Fruit fly (Drosophila melanogaster) whole organism, embryonic: Measurements from ENCODE around the gene CG6569.

Experiments
- Abd-B ChIP-seq: fragments of 200-800 bp; sonication (Bioruptor generic); optimal IDR thresholded peaks from 2 replicates; lab custom pipeline; 2018; ENCODE audit warnings: missing biosample characterization, mild to moderate bottlenecking, missing genetic modification characterization, moderate library complexity
- CG10431 ChIP-seq: fragments of 200-800 bp; sonication (Bioruptor generic); optimal IDR thresholded peaks from 3 replicates; lab custom pipeline; 2018; ENCODE audit warnings: missing biosample characterization, mild to moderate bottlenecking, missing genetic modification characterization
- CG11456 ChIP-seq: fragments of 200-800 bp; sonication (Bioruptor generic); IDR thresholded peaks from 3 replicates; pipeline ENCODE4 v1.3.6; 2022; ENCODE audit warnings: missing biosample characterization, missing genetic modification characterization
- CG15073 ChIP-seq: fragments of 200-800 bp; sonication (Bioruptor generic); optimal IDR thresholded peaks from 2 replicates; lab custom pipeline; 2016; ENCODE audit warnings: missing biosample characterization, missing genetic modification characterization
- CG15696 ChIP-seq: fragments of 200-800 bp; sonication (Bioruptor generic); optimal IDR thresholded peaks from 2 replicates; lab custom pipeline; 2019; ENCODE audit warnings: missing biosample characterization, mild to moderate bottlenecking, missing genetic modification characterization, moderate library complexity
- CG16863 ChIP-seq: fragments of 200-800 bp; sonication (Bioruptor generic); optimal IDR thresholded peaks from 3 replicates; lab custom pipeline; 2016; ENCODE audit warnings: missing biosample characterization, missing genetic modification characterization
- CG17328 ChIP-seq: fragments of 200-800 bp; sonication (Bioruptor generic); IDR thresholded peaks from 2 replicates; pipeline ENCODE4 v1.3.6; 2022; ENCODE audit warnings: missing biosample characterization, missing genetic modification characterization
- CG2129 ChIP-seq: fragments of 200-800 bp; sonication (Bioruptor generic); IDR thresholded peaks from 2 replicates; pipeline ENCODE4 v1.3.6; 2022; ENCODE audit warnings: missing biosample characterization, missing genetic modification characterization; ENCODE audit not compliant: partially characterized antibody
- CG33557 ChIP-seq: fragments of 200-800 bp; sonication (Bioruptor generic); optimal IDR thresholded peaks from 2 replicates; lab custom pipeline; 2019; ENCODE audit warnings: missing biosample characterization, mild to moderate bottlenecking, missing genetic modification characterization, moderate library complexity
- CG3726 ChIP-seq: fragments of 200-800 bp; sonication (Bioruptor generic); IDR thresholded peaks from 3 replicates; pipeline ENCODE4, ENCODE4 v1.3.6; 2022; ENCODE audit warnings: missing biosample characterization, missing genetic modification characterization
- CG4360 ChIP-seq: fragments of 200-800 bp; sonication (Bioruptor generic); IDR thresholded peaks from 2 replicates; pipeline ENCODE4 v1.3.6; 2022; ENCODE audit warnings: missing biosample characterization, missing genetic modification characterization
- CG4424 ChIP-seq: fragments of 200-800 bp; sonication (Bioruptor generic); optimal IDR thresholded peaks from 3 replicates; lab custom pipeline; 2016; ENCODE audit warnings: missing biosample characterization, missing genetic modification characterization
- CG6272 ChIP-seq: fragments of 200-800 bp; sonication (Bioruptor generic); IDR thresholded peaks from 2 replicates; pipeline ENCODE4 v1.3.6; 2022; ENCODE audit warnings: missing biosample characterization, missing genetic modification characterization
- CG7271 ChIP-seq: fragments of 200-800 bp; sonication (Bioruptor generic); optimal IDR thresholded peaks from 2 replicates; lab custom pipeline; 2018; ENCODE audit warnings: missing biosample characterization, mild to moderate bottlenecking, missing genetic modification characterization, moderate library complexity
- CG7556 ChIP-seq: fragments of 200-800 bp; sonication (Bioruptor generic); optimal IDR thresholded peaks from 2 replicates; lab custom pipeline; 2017; ENCODE audit warnings: missing biosample characterization, mild to moderate bottlenecking, missing genetic modification characterization
- CG9797 ChIP-seq: fragments of 200-800 bp; sonication (Bioruptor generic); optimal IDR thresholded peaks from 3 replicates; lab custom pipeline; 2018; ENCODE audit warnings: missing biosample characterization, mild to moderate bottlenecking, missing genetic modification characterization
- CG9817 ChIP-seq: fragments of 200-800 bp; sonication (Bioruptor generic); optimal IDR thresholded peaks from 2 replicates; lab custom pipeline; 2018; ENCODE audit warnings: missing biosample characterization, mild to moderate bottlenecking, missing genetic modification characterization, moderate library complexity
- CG9876 ChIP-seq: fragments of 200-800 bp; sonication (Bioruptor generic); optimal IDR thresholded peaks from 2 replicates; lab custom pipeline; 2016; ENCODE audit warnings: missing biosample characterization, missing genetic modification characterization
- CkIIα-i1 ChIP-seq: fragments of 200-800 bp; sonication (Bioruptor generic); IDR thresholded peaks from 2 replicates; pipeline ENCODE4 v1.3.6; 2022; ENCODE audit warnings: missing biosample characterization, missing genetic modification characterization
- D19A ChIP-seq: fragments of 200-800 bp; optimal IDR thresholded peaks from 3 replicates; lab custom pipeline; 2019; ENCODE audit warnings: missing biosample characterization, mild to moderate bottlenecking, missing genetic modification characterization, moderate library complexity
- Dref ChIP-seq: fragments of 200-800 bp; sonication (Bioruptor generic); IDR thresholded peaks from 2 replicates; pipeline ENCODE4 v1.3.6; 2022; ENCODE audit warnings: missing biosample characterization, missing genetic modification characterization
- Drgx ChIP-seq: fragments of 200-800 bp; sonication (Bioruptor generic); IDR thresholded peaks from 2 replicates; pipeline ENCODE4 v1.3.6; 2022; ENCODE audit warnings: missing biosample characterization, missing genetic modification characterization
- Fer1 ChIP-seq: fragments of 200-800 bp; sonication (Bioruptor generic); optimal IDR thresholded peaks from 2 replicates; lab custom pipeline; 2017; ENCODE audit warnings: missing biosample characterization, mild to moderate bottlenecking, missing genetic modification characterization
- Gsc ChIP-seq: fragments of 200-800 bp; sonication (Bioruptor generic); IDR thresholded peaks from 2 replicates; pipeline ENCODE4 v1.3.6; 2022; ENCODE audit warnings: missing biosample characterization, missing genetic modification characterization
- Hsf ChIP-seq: fragments of 200-800 bp; sonication (Bioruptor generic); optimal IDR thresholded peaks from 3 replicates; lab custom pipeline; 2016; ENCODE audit warnings: missing biosample characterization, missing genetic modification characterization
- Lpt ChIP-seq: fragments of >200 bp; optimal IDR thresholded peaks from 2 replicates; lab custom pipeline; 2018; ENCODE audit warnings: missing biosample characterization, missing genetic modification characterization
- NC2β ChIP-seq: fragments of 200-800 bp; sonication (Bioruptor generic); optimal IDR thresholded peaks from 2 replicates; lab custom pipeline; 2016; ENCODE audit warnings: missing biosample characterization, missing genetic modification characterization
- Rfx ChIP-seq: fragments of 200-800 bp; sonication (Bioruptor generic); IDR thresholded peaks from 2 replicates; pipeline ENCODE4 v1.3.6; 2022; ENCODE audit warnings: missing biosample characterization, missing genetic modification characterization
- Trl ChIP-seq, 3 experiments: fragments of >200 bp in 2 of 3; fragments of 200-800 bp in 1 of 3; sonication (Bioruptor generic) in 1 of 3; optimal IDR thresholded peaks; 2 replicates in 1 of 3; 3 replicates in 2 of 3; lab custom pipeline; 2016 to 2017; ENCODE audit warnings: missing biosample characterization in 1 of 3, missing genetic modification characterization in 1 of 3
- bsh ChIP-seq, 2 experiments: fragments of 200-800 bp; sonication (Bioruptor generic); optimal IDR thresholded peaks; 2 replicates each; lab custom pipeline; 2017 to 2018; ENCODE audit warnings: mild to moderate bottlenecking in 2 of 2, missing biosample characterization in 2 of 2, missing genetic modification characterization in 2 of 2, moderate library complexity in 1 of 2
- ci ChIP-seq: fragments of 200-800 bp; sonication (Bioruptor generic); IDR thresholded peaks from 3 replicates; pipeline ENCODE4 v1.3.6; 2022; ENCODE audit warnings: missing biosample characterization, missing genetic modification characterization
- dpn ChIP-seq, 2 experiments: fragments of 200-800 bp; sonication (Bioruptor generic); optimal IDR thresholded peaks; 3 replicates each; lab custom pipeline; 2016; ENCODE audit warnings: missing biosample characterization in 2 of 2, missing genetic modification characterization in 2 of 2
- eve ChIP-seq, 2 experiments: fragments of >200 bp; optimal IDR thresholded peaks; 2 replicates each; lab custom pipeline; 2017; ENCODE audit warnings: missing biosample characterization in 2 of 2, missing genetic modification characterization in 2 of 2
- gce ChIP-seq: fragments of 200-800 bp; sonication (Bioruptor generic); IDR thresholded peaks from 3 replicates; pipeline ENCODE4 v1.3.6; 2022; ENCODE audit warnings: missing biosample characterization, missing genetic modification characterization
- gem ChIP-seq: fragments of 200-800 bp; sonication (Bioruptor generic); optimal IDR thresholded peaks from 2 replicates; lab custom pipeline; 2019; ENCODE audit warnings: missing biosample characterization, mild to moderate bottlenecking, missing genetic modification characterization, moderate library complexity
- h ChIP-seq: fragments of >200 bp; optimal IDR thresholded peaks from 2 replicates; lab custom pipeline; 2017
- hb ChIP-seq: fragments of 200-800 bp; sonication (Bioruptor generic); IDR thresholded peaks from 3 replicates; pipeline ENCODE4 v1.3.6; 2022; ENCODE audit warnings: missing biosample characterization, missing genetic modification characterization; ENCODE audit not compliant: partially characterized antibody
- jigr1 ChIP-seq: fragments of 200-800 bp; sonication (Bioruptor generic); IDR thresholded peaks from 3 replicates; pipeline ENCODE4 v1.3.6; 2022; ENCODE audit warnings: missing biosample characterization, missing genetic modification characterization
- lbe ChIP-seq: fragments of 200-800 bp; sonication (Bioruptor generic); optimal IDR thresholded peaks from 2 replicates; lab custom pipeline; 2016; ENCODE audit warnings: missing biosample characterization, mild to moderate bottlenecking, missing genetic modification characterization
- nom ChIP-seq: fragments of 200-800 bp; sonication (Bioruptor generic); optimal IDR thresholded peaks from 2 replicates; lab custom pipeline; 2017; ENCODE audit warnings: missing biosample characterization, missing genetic modification characterization, mild to moderate bottlenecking, moderate library complexity, missing genetic modification reagents
- pum ChIP-seq: fragments of 200-800 bp; sonication (Bioruptor generic); optimal IDR thresholded peaks from 2 replicates; lab custom pipeline; 2016; ENCODE audit warnings: missing biosample characterization, missing genetic modification characterization
- ranshi ChIP-seq: fragments of 200-800 bp; sonication (Bioruptor generic); IDR thresholded peaks from 2 replicates; pipeline ENCODE4 v1.3.6; 2022; ENCODE audit warnings: missing biosample characterization, missing genetic modification characterization
- rib ChIP-seq: fragments of 200-800 bp; sonication (Bioruptor generic); IDR thresholded peaks from 2 replicates; pipeline ENCODE4 v1.3.6; 2022; ENCODE audit warnings: missing biosample characterization, missing genetic modification characterization
- ro ChIP-seq: fragments of 200-800 bp; sonication (Bioruptor generic); IDR thresholded peaks from 2 replicates; pipeline ENCODE4 v1.3.6; 2022; ENCODE audit warnings: missing biosample characterization, missing genetic modification characterization
- unpg ChIP-seq: fragments of 200-800 bp; sonication (Bioruptor generic); optimal IDR thresholded peaks from 3 replicates; lab custom pipeline; 2018; ENCODE audit warnings: missing biosample characterization, mild to moderate bottlenecking, missing genetic modification characterization, moderate library complexity
- zen ChIP-seq: fragments of 200-800 bp; sonication (Bioruptor generic); optimal IDR thresholded peaks from 3 replicates; lab custom pipeline; 2018; ENCODE audit warnings: missing biosample characterization, mild to moderate bottlenecking, missing genetic modification characterization, moderate library complexity

The CG6569 gene

DNA sequence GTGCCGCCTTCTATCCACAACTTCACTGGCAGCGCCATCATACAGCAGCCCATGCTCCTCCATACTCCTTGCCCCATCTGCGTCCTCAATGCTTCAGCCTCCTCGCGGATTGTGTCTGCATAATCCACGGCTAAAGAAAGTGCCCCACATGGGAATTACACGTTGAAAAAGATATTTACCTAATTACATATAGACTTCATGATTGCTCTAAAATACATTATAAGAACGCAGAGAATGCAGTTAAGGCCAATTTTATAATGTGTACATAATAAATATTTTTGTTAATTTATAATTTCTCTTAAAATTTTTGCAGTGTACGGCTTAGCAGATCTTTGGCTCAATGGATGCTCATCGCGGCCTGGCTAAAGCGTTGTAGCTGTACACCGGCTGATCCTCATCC lies 37.9 kb upstream of the CG6569 start (continued):
- TF ChIP-seq Fer1 (GFP tag; lab: Kevin White, UChicago): no peak
- no peak for TF ChIP-seq CG9817
- TF ChIP-seq ranshi (GFP tag; lab: Robert Waterston, UW): no peak
- TF ChIP-seq unpg (GFP tag; lab: Kevin White, UChicago): no peak
- TF ChIP-seq hb: no peak
- TF ChIP-seq gem (tag; lab: Kevin White, UChicago): no peak
- no peak for TF ChIP-seq rib (GFP tag; lab: Robert Waterston, UW)
- TF ChIP-seq CG9876 (GFP tag; lab: Kevin White, UChicago): no peak
- no peak for TF ChIP-seq dpn (GFP tag; optimal IDR thresholded peaks at IDR 0.05; lab: Kevin White, UChicago)
- no peak for TF ChIP-seq Lpt (GFP tag; lab: Kevin White, UChicago)

DNA sequence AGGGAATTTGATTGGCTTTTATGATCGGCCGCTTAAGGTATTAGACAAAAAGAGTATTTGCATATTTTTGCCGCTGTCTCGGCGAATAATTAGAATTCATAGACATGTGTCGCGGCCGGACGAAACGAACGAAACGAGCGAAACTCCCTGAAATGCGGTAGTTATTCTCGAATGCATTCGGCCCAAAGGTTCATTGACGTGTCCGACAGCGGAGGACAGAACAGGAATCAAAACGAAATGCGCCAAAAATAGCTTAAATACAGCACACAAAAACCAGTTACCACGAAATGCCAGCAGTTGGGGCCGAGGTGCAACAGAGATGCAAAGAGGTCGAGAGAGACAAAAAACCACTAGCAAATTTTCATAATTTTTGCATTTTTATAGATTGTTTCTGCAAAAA lies 36.6 kb upstream of the CG6569 start:
- TF ChIP-seq CG33557 (no peak), NC2β (GFP tag; lab: Kevin White, UChicago) (no peak), CkIIα-i1 (GFP tag; lab: Robert Waterston, UW) (no peak), CG7556 (GFP tag; lab: Kevin White, UChicago) (no peak), Trl (optimal IDR thresholded peaks at IDR 0.05; lab: Kevin White, UChicago) (no peak), Trl (GFP tag; optimal IDR thresholded peaks at IDR 0.05; lab: Kevin White, UChicago) (no peak), CG6272 (GFP tag; lab: Robert Waterston, UW) (no peak)
- TF ChIP-seq, all 482 proteins: peak for 0

DNA sequence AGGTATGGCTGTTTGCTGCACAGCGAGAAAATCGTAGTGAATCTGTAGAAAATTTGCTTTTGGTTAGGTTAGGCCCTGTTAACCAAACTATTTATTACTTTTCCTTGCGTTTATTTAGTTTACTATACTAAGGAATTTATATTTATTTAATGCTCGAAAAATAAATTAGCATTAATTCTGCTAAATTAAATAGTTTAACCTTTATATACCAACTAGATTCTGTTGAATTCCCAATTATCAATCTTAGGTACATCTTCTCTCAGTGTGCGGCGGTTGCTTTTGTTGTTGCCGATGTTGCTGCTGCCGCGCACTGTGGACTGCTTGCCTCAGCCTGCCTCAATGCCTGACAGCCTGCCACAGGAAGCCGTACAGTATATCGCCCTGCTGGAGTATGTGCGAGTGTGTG lies 31.5 kb upstream of the CG6569 start:
- peak; percentile 47 for TF ChIP-seq nom
- 0 out of 3 replicates have a peak, but pooled peaks have one; percentile 15 for TF ChIP-seq CG11456 (GFP tag; lab: Robert Waterston, UW)
- TF ChIP-seq Drgx (GFP tag; lab: Robert Waterston, UW): peak; percentile 63; the same call in 1 of the 2 replicates
- TF ChIP-seq Gsc: no peak
- peak in 1 of 2 experiments; percentile 31 for TF ChIP-seq bsh (GFP tag; optimal IDR thresholded peaks at IDR 0.05; lab: Kevin White, UChicago)
- no peak for TF ChIP-seq CG16863

DNA sequence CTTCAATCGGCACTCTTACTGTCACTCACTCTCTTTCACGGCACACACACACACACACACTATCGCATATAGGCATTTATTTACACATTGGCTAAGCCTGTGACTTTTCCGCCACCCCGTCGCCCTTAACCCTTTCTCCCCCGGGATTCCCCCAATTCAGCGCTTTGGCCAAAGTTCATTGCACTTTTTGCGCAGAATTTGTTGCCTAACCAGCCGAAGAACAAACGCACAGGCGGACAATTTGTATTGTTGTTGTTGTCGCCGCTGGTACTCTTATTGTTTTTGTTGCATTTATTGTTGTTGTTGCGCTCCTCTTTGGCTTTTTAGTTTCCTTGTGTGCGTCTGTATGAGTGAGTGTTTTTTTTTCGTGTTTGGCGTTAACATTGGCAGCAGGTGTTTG lies 31.0 kb upstream of the CG6569 start:
- no peak for TF ChIP-seq jigr1 (GFP tag; lab: Robert Waterston, UW)
- TF ChIP-seq CG4360 (GFP tag; lab: Robert Waterston, UW): peak; percentile 66
- TF ChIP-seq CG3726 (GFP tag; lab: Robert Waterston, UW): 0 out of 3 replicates have a peak, but pooled peaks have one; percentile 6
- no peak for TF ChIP-seq CG7271 (tag; lab: Kevin White, UChicago)
- no peak for TF ChIP-seq Rfx (GFP tag; lab: Robert Waterston, UW)
- TF ChIP-seq, all 482 proteins: peak for 2

DNA sequence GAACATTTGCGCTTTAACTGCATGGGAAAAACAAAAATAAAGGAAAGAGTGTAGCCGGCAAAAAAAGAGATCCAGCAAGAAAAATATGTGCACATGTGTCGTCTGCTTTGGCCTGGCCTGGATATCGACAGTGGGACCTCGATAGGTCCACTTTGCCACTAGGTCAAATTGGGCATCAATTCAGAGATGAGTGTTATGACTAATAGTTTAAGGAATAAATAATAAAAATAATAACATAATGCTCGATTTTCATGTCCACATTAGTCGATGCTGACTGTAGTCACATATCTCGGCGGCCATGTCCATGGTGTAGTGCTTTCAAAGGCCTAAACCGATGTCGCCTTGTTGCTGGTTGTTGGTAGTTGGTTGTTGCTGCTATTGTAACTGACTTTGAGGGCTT lies 29.8 kb upstream of the CG6569 start:
- no peak for TF ChIP-seq CG17328
- no peak for TF ChIP-seq eve (GFP tag; optimal IDR thresholded peaks at IDR 0.05; lab: Kevin White, UChicago)
- no peak for TF ChIP-seq CG4424 (GFP tag; lab: Kevin White, UChicago)
- TF ChIP-seq Hsf (GFP tag; lab: Kevin White, UChicago): no peak
- TF ChIP-seq CG15696: no peak
- TF ChIP-seq h (lab: Kevin White, UChicago): no peak
- TF ChIP-seq zen (tag; lab: Kevin White, UChicago): no peak
- TF ChIP-seq ci (GFP tag; lab: Robert Waterston, UW): 0 out of 3 replicates have a peak, but pooled peaks have one; percentile 11
- TF ChIP-seq gce (GFP tag; lab: Robert Waterston, UW): no peak
- TF ChIP-seq CG15073 (GFP tag; lab: Kevin White, UChicago): no peak
- TF ChIP-seq pum (GFP tag; lab: Kevin White, UChicago): no peak
- no peak for TF ChIP-seq CG10431 (GFP tag; lab: Kevin White, UChicago)
- TF ChIP-seq lbe (GFP tag; lab: Kevin White, UChicago): peak; percentile 84
- no peak for TF ChIP-seq Gsc
- no peak for TF ChIP-seq ro (GFP tag; lab: Robert Waterston, UW)
- no peak for TF ChIP-seq CG9797 (GFP tag; lab: Kevin White, UChicago)
- TF ChIP-seq D19A (tag; lab: Kevin White, UChicago): no peak
- no peak for TF ChIP-seq Dref (GFP tag; lab: Robert Waterston, UW)
- TF ChIP-seq Abd-B (GFP tag; lab: Kevin White, UChicago): no peak
- TF ChIP-seq CG2129: no peak
- no peak for TF ChIP-seq CG16863
